Worm (Caenorhabditis elegans): ENCODE data around the gene mps-1.
A peak's percentile ranks its signal among the peaks of the same experiment; 100 is the strongest.

mps-1 gene

DNA sequence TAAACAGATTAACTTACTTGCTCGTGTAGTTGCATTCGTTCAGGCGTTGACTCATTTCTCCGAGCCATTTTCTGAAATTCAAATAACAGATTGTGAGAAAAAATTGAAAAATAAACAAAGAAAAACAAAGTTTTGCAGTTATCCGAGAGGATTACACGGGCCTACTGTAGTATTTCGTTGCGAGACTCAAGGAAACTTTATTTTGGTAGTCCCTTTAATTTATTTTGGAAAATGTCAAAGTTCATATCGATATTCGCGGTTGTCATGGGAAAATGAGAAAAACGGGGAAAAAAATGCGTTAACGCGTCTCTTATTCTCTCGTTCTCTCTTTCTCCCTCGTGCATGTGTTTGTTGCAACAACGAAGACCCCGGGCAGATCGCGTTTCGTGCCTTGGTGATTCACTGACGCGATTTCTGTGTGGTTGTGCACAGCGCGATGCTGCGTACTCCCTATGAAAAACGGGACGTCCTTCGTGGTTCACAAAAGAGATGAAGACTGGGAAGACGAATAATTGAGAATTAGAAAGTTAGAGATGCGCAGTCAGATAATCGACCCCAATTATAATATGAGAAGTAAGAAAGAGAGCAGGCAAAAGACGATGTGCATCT lies 37.2 kb upstream of the mps-1 start, which contains the start of gene set-4 (continued):
- TF ChIP-seq unc-98 (GFP tag; IDR thresholded peaks at IDR 0.05) = no peak
- peak; percentile 82 for TF ChIP-seq C04F5.9 (tag; optimal IDR thresholded peaks at IDR 0.05)
- no peak for TF ChIP-seq tlp-1 (tag; optimal IDR thresholded peaks at IDR 0.05)
- TF ChIP-seq nhr-237 (tag; optimal IDR thresholded peaks at IDR 0.05) = peak; percentile 60
- no peak for TF ChIP-seq pag-3 (tag; optimal IDR thresholded peaks at IDR 0.05; ENCODE audit: borderline replicate concordance, insufficient read depth)
- peak; percentile 91 for TF ChIP-seq fkh-10 (GFP tag; optimal IDR thresholded peaks at IDR 0.05)
- TF ChIP-seq nhr-71 (tag; optimal IDR thresholded peaks at IDR 0.05) = peak; percentile 97
- peak; percentile 88 for TF ChIP-seq snpc-4 (tag; optimal IDR thresholded peaks at IDR 0.05)
- TF ChIP-seq vab-15 (tag; optimal IDR thresholded peaks at IDR 0.05) = no peak
- TF ChIP-seq lin-39 (tag; optimal IDR thresholded peaks at IDR 0.05) = peak; percentile 74
- peak; percentile 71 for TF ChIP-seq mef-2 (tag; optimal IDR thresholded peaks at IDR 0.05)
- TF ChIP-seq sptf-1 (tag; optimal IDR thresholded peaks at IDR 0.05) = no peak
- no peak for TF ChIP-seq ceh-90 (tag; optimal IDR thresholded peaks at IDR 0.05)
- TF ChIP-seq blmp-1 (tag; optimal IDR thresholded peaks at IDR 0.05) = peak; percentile 56
- peak; percentile 85 for TF ChIP-seq skn-1 (tag; optimal IDR thresholded peaks at IDR 0.05)
- TF ChIP-seq mdl-1 (tag; optimal IDR thresholded peaks at IDR 0.05) = peak; percentile 40 to 93
- peak; percentile 91 to 94 for TF ChIP-seq lin-35 (GFP tag; optimal IDR thresholded peaks at IDR 0.05)
- peak; percentile 83 for TF ChIP-seq elt-2 (tag; optimal IDR thresholded peaks at IDR 0.05)
- peak; percentile 87 for TF ChIP-seq ztf-4 (tag; optimal IDR thresholded peaks at IDR 0.05)
- TF ChIP-seq rnt-1 (tag; optimal IDR thresholded peaks at IDR 0.05) = peak; percentile 96
- no peak for TF ChIP-seq nhr-28 (tag; optimal IDR thresholded peaks at IDR 0.05)
- TF ChIP-seq nhr-11 (tag; optimal IDR thresholded peaks at IDR 0.05) = peak; percentile 71
- TF ChIP-seq fkh-8 (tag; optimal IDR thresholded peaks at IDR 0.05) = peak; percentile 93
- TF ChIP-seq dpl-1 (GFP tag; optimal IDR thresholded peaks at IDR 0.05) = peak; percentile 86 to 90 (median 89)
- TF ChIP-seq hlh-4 (tag; optimal IDR thresholded peaks at IDR 0.05) = no peak
- TF ChIP-seq sox-4 (tag; optimal IDR thresholded peaks at IDR 0.05) = peak; percentile 83
- TF ChIP-seq ceh-88 (GFP tag; IDR thresholded peaks at IDR 0.05) = peak; percentile 70
- peak; percentile 76 for TF ChIP-seq lin-15B (tag; optimal IDR thresholded peaks at IDR 0.05)
- TF ChIP-seq lin-13 (GFP tag; optimal IDR thresholded peaks at IDR 0.05) = peak; percentile 89
- peak; percentile 87 for TF ChIP-seq hpl-2 (GFP tag; optimal IDR thresholded peaks at IDR 0.05)
- TF ChIP-seq ceh-82 (tag; optimal IDR thresholded peaks at IDR 0.05) = peak; percentile 85 to 96 (median 92)
- TF ChIP-seq mab-9 (GFP tag; IDR thresholded peaks at IDR 0.05) = peak; percentile 71
- TF ChIP-seq irx-1 (tag; optimal IDR thresholded peaks at IDR 0.05) = peak; percentile 92
- peak; percentile 73 for TF ChIP-seq F16B12.6 (tag; optimal IDR thresholded peaks at IDR 0.05)
- peak; percentile 90 for TF ChIP-seq jun-1 (tag; optimal IDR thresholded peaks at IDR 0.05)
- peak; percentile 97 for TF ChIP-seq nhr-20 (tag; optimal IDR thresholded peaks at IDR 0.05)
- TF ChIP-seq lir-3 (tag; optimal IDR thresholded peaks at IDR 0.05; ENCODE audit: poor library complexity) = peak; percentile 71
- TF ChIP-seq hlh-17 (GFP tag; optimal IDR thresholded peaks at IDR 0.05; ENCODE audit: borderline replicate concordance) = no peak
- peak; percentile 95 for TF ChIP-seq xbp-1 (tag; optimal IDR thresholded peaks at IDR 0.05)
- peak; percentile 81 for TF ChIP-seq aha-1 (tag; optimal IDR thresholded peaks at IDR 0.05)
- peak in 1 of 2 experiments; percentile 84 for TF ChIP-seq ztf-11 (tag; optimal IDR thresholded peaks at IDR 0.05)
- peak; percentile 65 for TF ChIP-seq aly-2 (tag; optimal IDR thresholded peaks at IDR 0.05)
- TF ChIP-seq unc-86 (tag; optimal IDR thresholded peaks at IDR 0.05) = peak; percentile 96
- peak; percentile 92 for TF ChIP-seq nhr-77 (tag; optimal IDR thresholded peaks at IDR 0.05)
- TF ChIP-seq fkh-4 (tag; optimal IDR thresholded peaks at IDR 0.05; ENCODE audit: borderline replicate concordance) = peak; percentile 33
- TF ChIP-seq lsy-2 (tag; optimal IDR thresholded peaks at IDR 0.05) = peak; percentile 94 to 95
- peak; percentile 23 for TF ChIP-seq C34B4.2 (tag; optimal IDR thresholded peaks at IDR 0.05)
- TF ChIP-seq nhr-85 (tag) = peak; percentile 97
- peak; percentile 95 for TF ChIP-seq tbx-2 (tag; optimal IDR thresholded peaks at IDR 0.05)
- peak; percentile 25 for TF ChIP-seq unc-62 (GFP tag; optimal IDR thresholded peaks at IDR 0.05)
- peak; percentile 84 for TF ChIP-seq grh-1 (GFP tag; IDR thresholded peaks at IDR 0.05)
